Worm (Caenorhabditis elegans): ENCODE data around the gene clhm-1.

ce11 chrII:6891176-6891575 is 20.4 kb upstream of the clhm-1 start:
- TF ChIP-seq ceh-36 (tag; optimal IDR thresholded peaks at IDR 0.05) (no peak), scrt-1 (GFP tag; IDR thresholded peaks at IDR 0.05) (no peak), B0310.2 (tag; optimal IDR thresholded peaks at IDR 0.05) (no peak), tbx-37 (GFP tag; conservative IDR thresholded peaks at IDR 0.05) (no peak), ceh-13 (GFP tag; optimal IDR thresholded peaks at IDR 0.05) (no peak), hmbx-1 (tag; optimal IDR thresholded peaks at IDR 0.05) (no peak), sea-1 (GFP tag; conservative IDR thresholded peaks at IDR 0.05) (no peak), ama-1 (optimal IDR thresholded peaks at IDR 0.05) (no peak), aly-1 (tag; optimal IDR thresholded peaks at IDR 0.05) (no peak), F13C5.2 (tag; optimal IDR thresholded peaks at IDR 0.05) (no peak), hnd-1 (tag; optimal IDR thresholded peaks at IDR 0.05) (no peak), flt-1 (GFP tag; IDR thresholded peaks at IDR 0.05) (no peak)
